Worm (Caenorhabditis elegans): ENCODE results near the gene srh-231.

The srh-231 gene

DNA sequence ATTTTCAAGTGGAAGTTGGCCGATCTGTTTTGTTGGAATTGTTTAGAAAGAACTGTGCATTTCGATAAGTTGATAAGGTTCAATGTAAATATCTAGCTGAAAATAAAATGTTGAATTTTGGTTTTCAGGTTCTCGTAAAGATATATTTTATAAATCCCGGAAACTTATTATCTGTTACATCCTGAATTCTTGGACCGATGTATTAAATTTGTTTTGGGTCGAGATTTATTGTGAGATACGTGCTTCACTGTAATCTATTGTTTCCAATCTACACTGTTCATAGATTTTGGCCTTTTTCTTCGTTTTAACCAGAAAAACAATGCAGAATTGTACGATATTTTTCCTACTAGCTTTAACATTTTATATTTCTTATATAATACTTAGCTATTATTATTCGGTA, 5.1 kb upstream of the srh-231 start, which contains the start of gene C03G6.6:
Gene C03G6.6 (plus strand): TSS at position 301 of the 400 bp plus-strand sequence.
- no peak for TF ChIP-seq vab-7 (GFP tag; IDR thresholded peaks at IDR 0.05)
- no peak for TF ChIP-seq nhr-77 (tag; optimal IDR thresholded peaks at IDR 0.05)
- TF ChIP-seq ceh-82 (tag; optimal IDR thresholded peaks at IDR 0.05) = no peak
- no peak for TF ChIP-seq dve-1 (tag; optimal IDR thresholded peaks at IDR 0.05; ENCODE audit: insufficient read depth)
- no peak for TF ChIP-seq rbr-2 (tag; optimal IDR thresholded peaks at IDR 0.05)
- no peak for TF ChIP-seq nhr-41 (GFP tag; IDR thresholded peaks at IDR 0.05)
- no peak for TF ChIP-seq lsy-2 (tag; optimal IDR thresholded peaks at IDR 0.05)
- TF ChIP-seq dmd-9 (GFP tag; IDR thresholded peaks at IDR 0.05) = no peak
- TF ChIP-seq ama-1 (optimal IDR thresholded peaks at IDR 0.05) = no peak
- no peak for TF ChIP-seq daf-19 (GFP tag; conservative IDR thresholded peaks at IDR 0.05)
- TF ChIP-seq mdl-1 (tag; optimal IDR thresholded peaks at IDR 0.05) = no peak
- no peak for TF ChIP-seq tra-1 (GFP tag; IDR thresholded peaks at IDR 0.05)
- no peak for TF ChIP-seq hlh-11 (tag; optimal IDR thresholded peaks at IDR 0.05)
- TF ChIP-seq saeg-2 (GFP tag; IDR thresholded peaks at IDR 0.05) = no peak
- TF ChIP-seq madf-9 (GFP tag; conservative IDR thresholded peaks at IDR 0.05) = no peak
- TF ChIP-seq snpc-1.2 (GFP tag; IDR thresholded peaks at IDR 0.05) = no peak
- no peak for TF ChIP-seq pqm-1 (tag; optimal IDR thresholded peaks at IDR 0.05)
- TF ChIP-seq ztf-7 (tag; optimal IDR thresholded peaks at IDR 0.05) = no peak
- TF ChIP-seq F44E2.7 (GFP tag; IDR thresholded peaks at IDR 0.05) = no peak
- no peak for TF ChIP-seq nhr-48 (tag; optimal IDR thresholded peaks at IDR 0.05)

- TF ChIP-seq daf-12 (tag; optimal IDR thresholded peaks at IDR 0.05) (no peak), ctbp-1 (GFP tag; IDR thresholded peaks at IDR 0.05) (no peak), egl-27 (tag; optimal IDR thresholded peaks at IDR 0.05) (no peak), mep-1 (tag; optimal IDR thresholded peaks at IDR 0.05) (no peak), nhr-25 (tag; optimal IDR thresholded peaks at IDR 0.05; ENCODE audit: borderline replicate concordance, insufficient read depth) (no peak), aha-1 (tag) (no peak), madf-9 (GFP tag; conservative IDR thresholded peaks at IDR 0.05) (no peak), ama-1 (optimal IDR thresholded peaks at IDR 0.05) (no peak), ceh-32 (tag; optimal IDR thresholded peaks at IDR 0.05; ENCODE audit: poor library complexity) (no peak), dmd-9 (GFP tag; IDR thresholded peaks at IDR 0.05) (no peak), hlh-11 (tag; optimal IDR thresholded peaks at IDR 0.05) (no peak), unc-62 (GFP tag; optimal IDR thresholded peaks at IDR 0.05 in 1 of 2) (no peak), unc-62 (tag; optimal IDR thresholded peaks at IDR 0.05) (no peak)
Measured at ce11 chrV:7356684-7357083, 4.6 kb upstream of the srh-231 start, which contains the start of gene C03G6.21. Gene C03G6.21, minus strand, starts transcription at chrV:7356784.

ce11 chrV:7355464-7355863, 3.4 kb upstream of the srh-231 start, which contains the start of gene tag-293:
Gene tag-293, minus strand, starts transcription at chrV:7355564.
- TF ChIP-seq mxl-3 (GFP tag; optimal IDR thresholded peaks at IDR 0.05) = no peak
- TF ChIP-seq unc-62 (GFP tag; optimal IDR thresholded peaks at IDR 0.05 in 1 of 2) = no peak
- TF ChIP-seq unc-62 (tag; optimal IDR thresholded peaks at IDR 0.05) = no peak
- TF ChIP-seq dmd-9 (GFP tag; IDR thresholded peaks at IDR 0.05) = no peak
- TF ChIP-seq zfp-3 (GFP tag; conservative IDR thresholded peaks at IDR 0.05) = no peak
- no peak for TF ChIP-seq F37D6.2 (tag; optimal IDR thresholded peaks at IDR 0.05)
- TF ChIP-seq hlh-11 (tag; optimal IDR thresholded peaks at IDR 0.05) = no peak
- TF ChIP-seq attf-4 (tag; optimal IDR thresholded peaks at IDR 0.05) = no peak
- TF ChIP-seq nhr-42 (GFP tag; IDR thresholded peaks at IDR 0.05) = no peak
- no peak for TF ChIP-seq aly-2 (tag; optimal IDR thresholded peaks at IDR 0.05)
- no peak for TF ChIP-seq tra-1 (GFP tag; IDR thresholded peaks at IDR 0.05)
- no peak for TF ChIP-seq daf-19 (GFP tag; conservative IDR thresholded peaks at IDR 0.05)

- TF ChIP-seq unc-62 (GFP tag; optimal IDR thresholded peaks at IDR 0.05 in 1 of 2) (peak in 1 of 2 experiments; percentile 92), unc-62 (tag; optimal IDR thresholded peaks at IDR 0.05) (no peak), ama-1 (optimal IDR thresholded peaks at IDR 0.05) (no peak)
Measured at ce11 chrV:7353602-7354001, 1.6 kb upstream of the srh-231 start.
